Worm (Caenorhabditis elegans): ENCODE data around the gene gtsf-1.

DNA sequence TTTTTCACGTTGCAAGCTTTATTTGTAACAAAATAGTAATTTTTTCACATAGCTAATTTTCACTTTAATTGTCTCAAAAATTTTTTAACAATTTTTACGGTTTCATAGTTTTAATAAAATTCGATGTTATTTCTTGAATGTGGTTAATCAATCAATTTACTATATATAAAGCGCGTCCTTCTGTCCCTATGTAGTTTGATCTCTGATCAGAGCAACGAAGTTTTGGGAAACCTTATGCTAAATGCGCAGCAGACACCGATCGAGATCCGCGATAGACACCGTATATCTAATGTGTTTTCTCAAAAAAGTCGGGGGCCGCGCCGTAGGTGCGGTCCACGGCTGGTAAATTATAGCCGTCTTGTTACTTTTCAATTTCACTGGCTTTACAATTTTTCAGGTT lies 22.9 kb downstream of the gtsf-1 start:
- TF ChIP-seq lin-39 (tag; optimal IDR thresholded peaks at IDR 0.05) (no peak), ztf-11 (tag; optimal IDR thresholded peaks at IDR 0.05) (no peak), lir-3 (tag; optimal IDR thresholded peaks at IDR 0.05; ENCODE audit: poor library complexity) (no peak)
